Fruit fly (Drosophila melanogaster) whole organism, embryonic: ENCODE results near the gene CG42395.

Source experiments
- ATbp ChIP-seq: fragments of 200-800 bp; sonication (Bioruptor generic); optimal IDR thresholded peaks from 2 replicates; lab custom pipeline; 2017; ENCODE audit warnings: missing biosample characterization, mild to moderate bottlenecking, missing genetic modification characterization, missing genetic modification reagents
- Adf1 ChIP-seq: fragments of 200-800 bp; sonication (Bioruptor generic); IDR thresholded peaks from 2 replicates; pipeline ENCODE4 v1.3.6; 2022; ENCODE audit warnings: missing biosample characterization, missing genetic modification characterization
- CG10274 ChIP-seq: fragments of 200-800 bp; sonication (Bioruptor generic); optimal IDR thresholded peaks from 3 replicates; lab custom pipeline; 2017; ENCODE audit warnings: missing biosample characterization, mild to moderate bottlenecking, missing genetic modification characterization
- CG11093 ChIP-seq: fragments of 200-800 bp; sonication (Bioruptor generic); IDR thresholded peaks from 3 replicates; pipeline ENCODE4 v1.3.6; 2022; ENCODE audit warnings: missing biosample characterization, missing genetic modification characterization
- CG11398 ChIP-seq: fragments of 200-800 bp; sonication (Bioruptor generic); optimal IDR thresholded peaks from 2 replicates; lab custom pipeline; 2016; ENCODE audit warnings: missing biosample characterization, missing genetic modification characterization
- CG1233 ChIP-seq: fragments of 200-800 bp; sonication (Bioruptor generic); optimal IDR thresholded peaks from 4 replicates; lab custom pipeline; 2018; ENCODE audit warnings: missing biosample characterization, mild to moderate bottlenecking, missing genetic modification characterization
- CG12659 ChIP-seq: fragments of 200-800 bp; sonication (Bioruptor generic); optimal IDR thresholded peaks from 3 replicates; lab custom pipeline; 2017; ENCODE audit warnings: mild to moderate bottlenecking, missing biosample characterization, missing genetic modification reagents, missing genetic modification characterization
- CG14014 ChIP-seq: fragments of 200-800 bp; sonication (Bioruptor generic); IDR thresholded peaks from 2 replicates; pipeline ENCODE4 v1.3.6; 2022; ENCODE audit warnings: missing biosample characterization, missing genetic modification characterization
- CG15514 ChIP-seq: fragments of 200-800 bp; sonication (Bioruptor generic); optimal IDR thresholded peaks from 3 replicates; lab custom pipeline; 2017; ENCODE audit warnings: missing biosample characterization, missing genetic modification characterization, mild to moderate bottlenecking, moderate library complexity, missing genetic modification reagents
- CG17186 ChIP-seq: fragments of 200-800 bp; sonication (Bioruptor generic); optimal IDR thresholded peaks from 3 replicates; lab custom pipeline; 2017; ENCODE audit warnings: missing biosample characterization, missing genetic modification reagents, missing genetic modification characterization
- CG1792 ChIP-seq: fragments of 200-800 bp; sonication (Bioruptor generic); optimal IDR thresholded peaks from 2 replicates; lab custom pipeline; 2016; ENCODE audit warnings: missing biosample characterization, missing genetic modification characterization
- CG2129 ChIP-seq: fragments of 200-800 bp; sonication (Bioruptor generic); IDR thresholded peaks from 2 replicates; pipeline ENCODE4 v1.3.6; 2022; ENCODE audit warnings: missing biosample characterization, missing genetic modification characterization; ENCODE audit not compliant: partially characterized antibody
- CG3065 ChIP-seq: fragments of 200-800 bp; sonication (Bioruptor generic); optimal IDR thresholded peaks from 2 replicates; lab custom pipeline; 2016; ENCODE audit warnings: missing biosample characterization, missing genetic modification characterization
- CG31441 ChIP-seq: fragments of 200-800 bp; sonication (Bioruptor generic); IDR thresholded peaks from 2 replicates; pipeline ENCODE4 v1.3.6; 2022; ENCODE audit warnings: missing biosample characterization, missing genetic modification characterization
- CG6254 ChIP-seq: fragments of 200-800 bp; sonication (Bioruptor generic); optimal IDR thresholded peaks from 3 replicates; lab custom pipeline; 2017; ENCODE audit warnings: mild to moderate bottlenecking, missing biosample characterization, missing genetic modification reagents, missing genetic modification characterization
- CG7963 ChIP-seq: fragments of 200-800 bp; sonication (Bioruptor generic); IDR thresholded peaks from 3 replicates; pipeline ENCODE4 v1.3.6; 2022; ENCODE audit warnings: missing biosample characterization, missing genetic modification characterization; ENCODE audit not compliant: partially characterized antibody
- CG9437 ChIP-seq: fragments of 200-800 bp; sonication (Bioruptor generic); optimal IDR thresholded peaks from 2 replicates; lab custom pipeline; 2018; ENCODE audit warnings: missing biosample characterization, mild to moderate bottlenecking, missing genetic modification characterization
- CG9797 ChIP-seq: fragments of 200-800 bp; sonication (Bioruptor generic); optimal IDR thresholded peaks from 3 replicates; lab custom pipeline; 2018; ENCODE audit warnings: missing biosample characterization, mild to moderate bottlenecking, missing genetic modification characterization
- CG9932 ChIP-seq: fragments of 200-800 bp; sonication (Bioruptor generic); IDR thresholded peaks from 2 replicates; pipeline ENCODE4 v1.3.6; 2022; ENCODE audit warnings: missing biosample characterization, missing genetic modification characterization
- Dip2 ChIP-seq: fragments of 200-800 bp; sonication (Bioruptor generic); IDR thresholded peaks from 2 replicates; pipeline ENCODE4 v1.3.6; 2022; ENCODE audit warnings: missing biosample characterization, missing genetic modification characterization
- GATAe ChIP-seq: fragments of 200-800 bp; sonication (Bioruptor generic); conservative IDR thresholded peaks from 2 replicates; pipeline ENCODE4 v1.3.6; 2022; ENCODE audit warnings: missing biosample characterization, missing genetic modification characterization
- Gsc ChIP-seq: fragments of 200-800 bp; sonication (Bioruptor generic); IDR thresholded peaks from 2 replicates; pipeline ENCODE4 v1.3.6; 2022; ENCODE audit warnings: missing biosample characterization, missing genetic modification characterization
- Gug ChIP-seq: fragments of 200-800 bp; sonication (Bioruptor generic); IDR thresholded peaks from 4 replicates; pipeline ENCODE4 v1.3.6; 2022; ENCODE audit warnings: missing biosample characterization, missing genetic modification characterization
- HLHmδ ChIP-seq: fragments of 200-800 bp; sonication (Bioruptor generic); optimal IDR thresholded peaks from 2 replicates; lab custom pipeline; 2018; ENCODE audit warnings: missing biosample characterization, mild to moderate bottlenecking, missing genetic modification characterization, moderate library complexity
- Hand ChIP-seq: fragments of 200-800 bp; sonication (Bioruptor generic); optimal IDR thresholded peaks from 2 replicates; lab custom pipeline; 2017; ENCODE audit warnings: mild to moderate bottlenecking, missing biosample characterization, missing genetic modification reagents, missing genetic modification characterization
- MBD-R2 ChIP-seq: fragments of 200-800 bp; sonication (Bioruptor generic); IDR thresholded peaks from 2 replicates; pipeline ENCODE4 v1.3.6; 2022; ENCODE audit warnings: missing biosample characterization, missing genetic modification characterization
- Med ChIP-seq: fragments of 200-800 bp; sonication (Bioruptor generic); peaks from one replicate; lab custom pipeline; 2016; ENCODE audit warnings: missing biosample characterization, missing genetic modification characterization, mild to moderate bottlenecking, inconsistent platforms, moderate library complexity
- Nf-YC ChIP-seq: fragments of 200-800 bp; optimal IDR thresholded peaks from 3 replicates; lab custom pipeline; 2019; ENCODE audit warnings: missing biosample characterization, mild to moderate bottlenecking, missing genetic modification characterization, moderate library complexity
- Oaz ChIP-seq: fragments of 200-800 bp; sonication (Bioruptor generic); IDR thresholded peaks from 2 replicates; pipeline ENCODE4 v1.3.6; 2022; ENCODE audit warnings: missing biosample characterization, missing genetic modification characterization
- Sry-β ChIP-seq: fragments of 200-800 bp; sonication (Bioruptor generic); optimal IDR thresholded peaks from 2 replicates; lab custom pipeline; 2018; ENCODE audit warnings: missing biosample characterization, mild to moderate bottlenecking, missing genetic modification characterization, moderate library complexity
- chif ChIP-seq, 2 experiments: fragments of 200-800 bp; sonication (Bioruptor generic); optimal IDR thresholded peaks; 3 replicates each; lab custom pipeline; 2016; ENCODE audit warnings: missing biosample characterization in 2 of 2, missing genetic modification characterization in 2 of 2
- croc ChIP-seq: fragments of 200-800 bp; sonication (Bioruptor generic); conservative IDR thresholded peaks from 3 replicates; pipeline ENCODE4 v1.3.6; 2022; ENCODE audit warnings: missing biosample characterization, missing genetic modification characterization
- crol ChIP-seq: fragments of 200-800 bp; sonication (Bioruptor generic); IDR thresholded peaks from 2 replicates; pipeline ENCODE4 v1.3.6; 2022; ENCODE audit warnings: missing biosample characterization, missing genetic modification characterization
- crp ChIP-seq, 2 experiments: fragments of 200-800 bp; sonication (Bioruptor generic); optimal IDR thresholded peaks; 2 replicates in 1 of 2; 3 replicates in 1 of 2; lab custom pipeline; 2017; ENCODE audit warnings: missing biosample characterization in 2 of 2, missing genetic modification characterization in 2 of 2, mild to moderate bottlenecking in 1 of 2, moderate library complexity in 1 of 2
- en ChIP-seq: fragments of 200-800 bp; sonication (Bioruptor generic); optimal IDR thresholded peaks from 2 replicates; lab custom pipeline; 2016; ENCODE audit warnings: missing biosample characterization, missing genetic modification characterization
- ewg ChIP-seq: fragments of 200-800 bp; sonication (Bioruptor generic); optimal IDR thresholded peaks from 3 replicates; lab custom pipeline; 2017; ENCODE audit warnings: mild to moderate bottlenecking, missing biosample characterization, missing genetic modification reagents, missing genetic modification characterization
- gem ChIP-seq: fragments of 200-800 bp; sonication (Bioruptor generic); optimal IDR thresholded peaks from 2 replicates; lab custom pipeline; 2019; ENCODE audit warnings: missing biosample characterization, mild to moderate bottlenecking, missing genetic modification characterization, moderate library complexity
- gsb ChIP-seq: fragments of 200-800 bp; sonication (Bioruptor generic); IDR thresholded peaks from 2 replicates; pipeline ENCODE4 v1.3.6; 2022; ENCODE audit warnings: missing biosample characterization, missing genetic modification characterization
- ind ChIP-seq: fragments of 200-800 bp; sonication (Bioruptor generic); optimal IDR thresholded peaks from 3 replicates; lab custom pipeline; 2016; ENCODE audit warnings: missing biosample characterization, missing genetic modification characterization
- kah ChIP-seq: fragments of 200-800 bp; sonication (Bioruptor generic); optimal IDR thresholded peaks from 2 replicates; lab custom pipeline; 2018; ENCODE audit warnings: missing biosample characterization, mild to moderate bottlenecking, missing genetic modification characterization
- kay ChIP-seq: fragments of 200-800 bp; sonication (Bioruptor generic); optimal IDR thresholded peaks from 2 replicates; lab custom pipeline; 2016; ENCODE audit warnings: missing biosample characterization, missing genetic modification characterization
- mam ChIP-seq: fragments of 200-800 bp; sonication (Bioruptor generic); optimal IDR thresholded peaks from 3 replicates; lab custom pipeline; 2016; ENCODE audit warnings: missing biosample characterization, missing genetic modification characterization
- oc ChIP-seq: fragments of 200-800 bp; sonication (Bioruptor generic); optimal IDR thresholded peaks from 2 replicates; lab custom pipeline; 2018; ENCODE audit warnings: missing biosample characterization, mild to moderate bottlenecking, missing genetic modification characterization, moderate library complexity
- p53 ChIP-seq: fragments of 200-800 bp; sonication (Bioruptor generic); optimal IDR thresholded peaks from 2 replicates; lab custom pipeline; 2016; ENCODE audit warnings: missing biosample characterization, missing genetic modification characterization
- sima ChIP-seq: fragments of 200-800 bp; sonication (Bioruptor generic); optimal IDR thresholded peaks from 2 replicates; lab custom pipeline; 2016; ENCODE audit warnings: missing biosample characterization, missing genetic modification characterization
- sna ChIP-seq: fragments of 200-800 bp; sonication (Bioruptor generic); IDR thresholded peaks from 2 replicates; pipeline ENCODE4 v1.3.6; 2022; ENCODE audit warnings: missing biosample characterization, missing genetic modification characterization; ENCODE audit not compliant: partially characterized antibody
- unc-4 ChIP-seq: fragments of 200-800 bp; sonication (Bioruptor generic); IDR thresholded peaks from 2 replicates; pipeline ENCODE4 v1.3.6; 2022; ENCODE audit warnings: missing biosample characterization, missing genetic modification characterization; ENCODE audit not compliant: partially characterized antibody
- zen2 ChIP-seq: fragments of 200-800 bp; sonication (Bioruptor generic); IDR thresholded peaks from 3 replicates; pipeline ENCODE4 v1.3.6; 2022; ENCODE audit warnings: missing biosample characterization, missing genetic modification characterization; ENCODE audit not compliant: partially characterized antibody
- zf30C ChIP-seq: fragments of 200-800 bp; sonication (Bioruptor generic); optimal IDR thresholded peaks from 3 replicates; lab custom pipeline; 2018; ENCODE audit warnings: missing biosample characterization, mild to moderate bottlenecking, missing genetic modification characterization

Gene CG42395

DNA sequence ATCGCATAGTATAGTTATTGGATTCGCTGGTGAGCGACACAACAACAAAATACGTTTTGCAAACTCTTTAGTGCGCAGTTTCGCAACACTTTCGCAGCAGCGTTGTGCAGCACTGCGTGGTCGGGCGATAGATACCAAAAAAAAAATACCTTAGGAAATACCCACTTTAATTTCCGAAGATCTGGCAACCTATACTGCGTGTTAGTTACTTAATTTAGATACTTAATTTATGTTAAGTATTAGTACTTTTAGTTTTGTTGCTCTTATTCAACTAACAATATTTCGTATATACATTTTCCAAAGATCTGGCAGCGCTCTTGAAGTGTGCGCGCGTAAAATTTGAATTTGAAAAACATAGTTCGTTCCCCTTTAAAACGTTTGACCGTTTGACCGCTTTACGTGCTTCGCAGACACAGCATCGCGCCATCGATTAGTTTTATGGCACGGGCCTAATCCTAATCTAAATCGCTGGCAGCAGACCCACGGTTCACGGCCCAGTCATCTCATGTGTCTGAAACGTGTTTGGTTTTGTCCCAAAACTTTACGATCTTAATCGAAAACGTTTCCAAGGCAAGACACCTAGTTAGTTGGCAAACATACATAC lies 4.0 kb upstream of the CG42395 start, which contains the start of gene LPCAT (continued):
- TF ChIP-seq CG1233 (GFP tag; lab: Kevin White, UChicago): no peak
- TF ChIP-seq Nf-YC: no peak
- TF ChIP-seq gsb (GFP tag; lab: Robert Waterston, UW): peak; percentile 67; the same call in 1 of the 2 replicates
- no peak for TF ChIP-seq Dip2
- TF ChIP-seq CG7963 (GFP tag; lab: Robert Waterston, UW): no peak
- TF ChIP-seq CG1792 (GFP tag; lab: Kevin White, UChicago): peak; percentile 46
- 0 out of 2 replicates have a peak, but pooled peaks have one; percentile 17 for TF ChIP-seq CG31441 (GFP tag; lab: Robert Waterston, UW)
- TF ChIP-seq CG3065 (GFP tag; lab: Kevin White, UChicago): no peak
- peak; percentile 82 for TF ChIP-seq Gug
- TF ChIP-seq p53 (GFP tag; lab: Kevin White, UChicago): no peak
- TF ChIP-seq CG17186 (GFP tag; lab: Kevin White, UChicago): peak; percentile 80
- peak; percentile 94 for TF ChIP-seq Med (GFP tag; lab: Kevin White, UChicago)
- TF ChIP-seq Adf1: peak; percentile 24; the same call in 1 of the 2 replicates
- peak; percentile 51 for TF ChIP-seq CG9437 (GFP tag; lab: Kevin White, UChicago)
- TF ChIP-seq oc (tag; lab: Kevin White, UChicago): no peak
- no peak for TF ChIP-seq CG6254 (GFP tag; lab: Kevin White, UChicago)
- no peak for TF ChIP-seq ATbp (GFP tag; lab: Kevin White, UChicago)
- peak; percentile 65; the same call in 1 of the 3 replicates for TF ChIP-seq CG11093 (GFP tag; lab: Robert Waterston, UW)
- TF ChIP-seq en: no peak
- peak; percentile 63; the same call in 1 of the 2 replicates for TF ChIP-seq sna (GFP tag; lab: Robert Waterston, UW)
- peak; percentile 71 for TF ChIP-seq CG9797 (GFP tag; lab: Kevin White, UChicago)
- TF ChIP-seq mam (GFP tag; lab: Kevin White, UChicago): peak; percentile 90
- TF ChIP-seq kah (GFP tag; lab: Kevin White, UChicago): no peak
- TF ChIP-seq CG10274 (GFP tag; lab: Kevin White, UChicago): peak; percentile 35
- peak; percentile 56 for TF ChIP-seq croc
- TF ChIP-seq crol: no peak
- peak; percentile 42 to 78 for TF ChIP-seq chif (GFP tag; optimal IDR thresholded peaks at IDR 0.05; lab: Kevin White, UChicago)
- no peak; the same call in 2 of the 3 replicates for TF ChIP-seq zen2 (GFP tag; lab: Robert Waterston, UW)
- peak; percentile 63 for TF ChIP-seq gem (tag; lab: Kevin White, UChicago)
- no peak for TF ChIP-seq GATAe
- peak; percentile 59 for TF ChIP-seq MBD-R2
- TF ChIP-seq Gsc (GFP tag; lab: Robert Waterston, UW): 0 out of 2 replicates have a peak, but pooled peaks have one; percentile 5
- no peak for TF ChIP-seq crp (GFP tag; optimal IDR thresholded peaks at IDR 0.05; lab: Kevin White, UChicago)
- TF ChIP-seq unc-4 (GFP tag; lab: Robert Waterston, UW): peak; percentile 83
- TF ChIP-seq kay (GFP tag; lab: Kevin White, UChicago): peak; percentile 73
- peak; percentile 73 for TF ChIP-seq CG12659 (GFP tag; lab: Kevin White, UChicago)
- TF ChIP-seq ewg (GFP tag; lab: Kevin White, UChicago): peak; percentile 2
- no peak for TF ChIP-seq Hand (GFP tag; lab: Kevin White, UChicago)
- TF ChIP-seq CG9932 (GFP tag; lab: Robert Waterston, UW): peak; percentile 93
- peak; percentile 85 for TF ChIP-seq ind (GFP tag; lab: Kevin White, UChicago)
- peak; percentile 9 for TF ChIP-seq CG11398 (GFP tag; lab: Kevin White, UChicago)
- TF ChIP-seq CG15514 (GFP tag; lab: Kevin White, UChicago): peak; percentile 88
- TF ChIP-seq Oaz (GFP tag; lab: Robert Waterston, UW): peak; percentile 39; the same call in 1 of the 2 replicates
- TF ChIP-seq CG14014 (GFP tag; lab: Robert Waterston, UW): peak; percentile 84
- no peak for TF ChIP-seq sima (GFP tag; lab: Kevin White, UChicago)
- TF ChIP-seq HLHmδ (GFP tag; lab: Kevin White, UChicago): no peak
- TF ChIP-seq zf30C (GFP tag; lab: Kevin White, UChicago): no peak
- peak; percentile 59; the same call in 1 of the 2 replicates for TF ChIP-seq CG2129 (GFP tag; lab: Robert Waterston, UW)
- TF ChIP-seq Sry-β (GFP tag; lab: Kevin White, UChicago): no peak
